Fruit fly (Drosophila melanogaster) whole organism, embryonic: ENCODE measurements around the gene Strip.
A peak's percentile ranks its signal among the peaks of the same experiment; 100 is the strongest.

Source experiments
- CG10147 ChIP-seq: fragments of 200-800 bp; sonication (Bioruptor generic); optimal IDR thresholded peaks from 2 replicates; lab custom pipeline; 2019; ENCODE audit warnings: missing biosample characterization, mild to moderate bottlenecking, missing genetic modification characterization, moderate library complexity
- CG11504 ChIP-seq: fragments of 200-800 bp; sonication (Bioruptor generic); optimal IDR thresholded peaks from 3 replicates; lab custom pipeline; 2019; ENCODE audit warnings: missing biosample characterization, mild to moderate bottlenecking, missing genetic modification characterization, moderate library complexity
- CG1233 ChIP-seq: fragments of 200-800 bp; sonication (Bioruptor generic); optimal IDR thresholded peaks from 4 replicates; lab custom pipeline; 2018; ENCODE audit warnings: missing biosample characterization, mild to moderate bottlenecking, missing genetic modification characterization
- CG12942 ChIP-seq: fragments of 200-800 bp; sonication (Bioruptor generic); optimal IDR thresholded peaks from 3 replicates; lab custom pipeline; 2016; ENCODE audit warnings: missing biosample characterization, missing genetic modification characterization
- CG13296 ChIP-seq: fragments of 200-800 bp; sonication (Bioruptor generic); optimal IDR thresholded peaks from 3 replicates; lab custom pipeline; 2018; ENCODE audit warnings: missing biosample characterization, mild to moderate bottlenecking, missing genetic modification characterization
- CG13424 ChIP-seq: fragments of 200-800 bp; sonication (Bioruptor generic); optimal IDR thresholded peaks from 2 replicates; lab custom pipeline; 2019; ENCODE audit warnings: missing biosample characterization, mild to moderate bottlenecking, missing genetic modification characterization, moderate library complexity
- CG14014 ChIP-seq: fragments of 200-800 bp; sonication (Bioruptor generic); IDR thresholded peaks from 2 replicates; pipeline ENCODE4 v1.3.6; 2022; ENCODE audit warnings: missing biosample characterization, missing genetic modification characterization
- CG1647 ChIP-seq: fragments of 200-800 bp; sonication (Bioruptor generic); optimal IDR thresholded peaks from 3 replicates; lab custom pipeline; 2016; ENCODE audit warnings: missing biosample characterization, missing genetic modification characterization
- CG2202 ChIP-seq: fragments of 200-800 bp; sonication (Bioruptor generic); optimal IDR thresholded peaks from 2 replicates; lab custom pipeline; 2018; ENCODE audit warnings: missing biosample characterization, mild to moderate bottlenecking, missing genetic modification characterization
- CG30431 ChIP-seq: fragments of 200-800 bp; sonication (Bioruptor generic); optimal IDR thresholded peaks from 2 replicates; lab custom pipeline; 2017; ENCODE audit warnings: missing biosample characterization, missing genetic modification characterization
- CG32532 ChIP-seq: fragments of 200-800 bp; sonication (Bioruptor generic); IDR thresholded peaks from 2 replicates; pipeline ENCODE4 v1.3.6; 2022; ENCODE audit warnings: missing biosample characterization, missing genetic modification characterization
- CG32772 ChIP-seq: fragments of 200-800 bp; sonication (Bioruptor generic); IDR thresholded peaks from 2 replicates; pipeline ENCODE4 v1.3.6; 2022; ENCODE audit warnings: missing biosample characterization, missing genetic modification characterization
- CG33213 ChIP-seq: fragments of 200-800 bp; sonication (Bioruptor generic); optimal IDR thresholded peaks from 3 replicates; lab custom pipeline; 2016; ENCODE audit warnings: missing biosample characterization, missing genetic modification characterization
- CG6272 ChIP-seq: fragments of 200-800 bp; sonication (Bioruptor generic); IDR thresholded peaks from 2 replicates; pipeline ENCODE4 v1.3.6; 2022; ENCODE audit warnings: missing biosample characterization, missing genetic modification characterization
- CG6683 ChIP-seq: fragments of 200-800 bp; sonication (Bioruptor generic); optimal IDR thresholded peaks from 2 replicates; lab custom pipeline; 2017; ENCODE audit warnings: missing biosample characterization, mild to moderate bottlenecking, missing genetic modification characterization, missing genetic modification reagents
- CG7357 ChIP-seq: fragments of 200-800 bp; sonication (Bioruptor generic); IDR thresholded peaks from 3 replicates; pipeline ENCODE4 v1.3.6; 2022; ENCODE audit warnings: missing biosample characterization, missing genetic modification characterization
- CG7839 ChIP-seq: fragments of 200-800 bp; sonication (Bioruptor generic); optimal IDR thresholded peaks from 3 replicates; lab custom pipeline; 2018; ENCODE audit warnings: missing biosample characterization, mild to moderate bottlenecking, missing genetic modification characterization, moderate library complexity
- CG8944 ChIP-seq: fragments of 200-800 bp; sonication (Bioruptor generic); optimal IDR thresholded peaks from 3 replicates; lab custom pipeline; 2016; ENCODE audit warnings: missing biosample characterization, missing genetic modification characterization
- Camta ChIP-seq: fragments of 200-800 bp; sonication (Bioruptor generic); optimal IDR thresholded peaks from 2 replicates; lab custom pipeline; 2016; ENCODE audit warnings: missing biosample characterization, missing genetic modification characterization
- Chrac-16 ChIP-seq: fragments of 200-800 bp; sonication (Bioruptor generic); optimal IDR thresholded peaks from 3 replicates; lab custom pipeline; 2016; ENCODE audit warnings: missing biosample characterization, missing genetic modification characterization
- Deaf1 ChIP-seq: fragments of 200-800 bp; optimal IDR thresholded peaks from 3 replicates; lab custom pipeline; 2019; ENCODE audit warnings: missing biosample characterization, mild to moderate bottlenecking, missing genetic modification characterization, moderate library complexity
- Dek ChIP-seq: fragments of 200-800 bp; sonication (Bioruptor generic); optimal IDR thresholded peaks from 3 replicates; lab custom pipeline; 2019; ENCODE audit warnings: missing biosample characterization, mild to moderate bottlenecking, missing genetic modification characterization, moderate library complexity
- Dp ChIP-seq: fragments of 200-800 bp; sonication (Bioruptor generic); optimal IDR thresholded peaks from 2 replicates; lab custom pipeline; 2018; ENCODE audit warnings: missing biosample characterization, mild to moderate bottlenecking, missing genetic modification characterization, moderate library complexity
- HLH3B ChIP-seq: fragments of 200-800 bp; sonication (Bioruptor generic); IDR thresholded peaks from 2 replicates; pipeline ENCODE4 v1.3.6; 2022; ENCODE audit warnings: missing biosample characterization, missing genetic modification characterization
- Hey ChIP-seq: fragments of 200-800 bp; sonication (Bioruptor generic); optimal IDR thresholded peaks from 3 replicates; lab custom pipeline; 2018; ENCODE audit warnings: missing biosample characterization, mild to moderate bottlenecking, missing genetic modification characterization
- HmgZ ChIP-seq: fragments of 200-800 bp; sonication (Bioruptor generic); optimal IDR thresholded peaks from 2 replicates; lab custom pipeline; 2018; ENCODE audit warnings: missing biosample characterization, mild to moderate bottlenecking, missing genetic modification characterization
- Lhr ChIP-seq: fragments of 200-800 bp; sonication (Bioruptor generic); optimal IDR thresholded peaks from 3 replicates; lab custom pipeline; 2017; ENCODE audit warnings: mild to moderate bottlenecking, missing biosample characterization, missing genetic modification reagents, missing genetic modification characterization
- Meics ChIP-seq: fragments of 200-800 bp; sonication (Bioruptor generic); optimal IDR thresholded peaks from 2 replicates; lab custom pipeline; 2017; ENCODE audit warnings: missing biosample characterization, mild to moderate bottlenecking, missing genetic modification characterization
- Opbp ChIP-seq: fragments of 200-800 bp; sonication (Bioruptor generic); IDR thresholded peaks from 3 replicates; pipeline ENCODE4 v1.3.6; 2022; ENCODE audit warnings: missing biosample characterization, missing genetic modification characterization; ENCODE audit not compliant: partially characterized antibody
- bsh ChIP-seq, 2 experiments: fragments of 200-800 bp; sonication (Bioruptor generic); optimal IDR thresholded peaks; 2 replicates each; lab custom pipeline; 2017 to 2018; ENCODE audit warnings: mild to moderate bottlenecking in 2 of 2, missing biosample characterization in 2 of 2, missing genetic modification characterization in 2 of 2, moderate library complexity in 1 of 2
- cas ChIP-seq: fragments of 200-800 bp; sonication (Bioruptor generic); IDR thresholded peaks from 2 replicates; pipeline ENCODE4 v1.3.6; 2022; ENCODE audit warnings: missing biosample characterization, missing genetic modification characterization
- chm ChIP-seq: fragments of 200-800 bp; sonication (Bioruptor generic); IDR thresholded peaks from 2 replicates; pipeline ENCODE4 v1.3.6; 2022; ENCODE audit warnings: missing biosample characterization, missing genetic modification characterization
- crol ChIP-seq: fragments of 200-800 bp; sonication (Bioruptor generic); IDR thresholded peaks from 2 replicates; pipeline ENCODE4 v1.3.6; 2022; ENCODE audit warnings: missing biosample characterization, missing genetic modification characterization
- danr ChIP-seq: fragments of 200-800 bp; sonication (Bioruptor generic); IDR thresholded peaks from 2 replicates; pipeline ENCODE4 v1.3.6; 2022; ENCODE audit warnings: missing biosample characterization, missing genetic modification characterization
- esg ChIP-seq: fragments of 200-800 bp; sonication (Bioruptor generic); conservative IDR thresholded peaks from 2 replicates; pipeline ENCODE4 v1.3.6; 2022; ENCODE audit warnings: missing biosample characterization, missing genetic modification characterization
- gcm ChIP-seq: fragments of 200-800 bp; sonication (Bioruptor generic); optimal IDR thresholded peaks from 2 replicates; lab custom pipeline; 2019; ENCODE audit warnings: missing biosample characterization, mild to moderate bottlenecking, missing genetic modification characterization, moderate library complexity
- grau ChIP-seq: fragments of 200-800 bp; optimal IDR thresholded peaks from 3 replicates; lab custom pipeline; 2019; ENCODE audit warnings: missing biosample characterization, mild to moderate bottlenecking, missing genetic modification characterization, moderate library complexity
- hth ChIP-seq: fragments of >200 bp; optimal IDR thresholded peaks from 2 replicates; lab custom pipeline; 2017; ENCODE audit warnings: inconsistent platforms
- ind ChIP-seq: fragments of 200-800 bp; sonication (Bioruptor generic); optimal IDR thresholded peaks from 3 replicates; lab custom pipeline; 2016; ENCODE audit warnings: missing biosample characterization, missing genetic modification characterization
- klu ChIP-seq: fragments of 200-800 bp; sonication (Bioruptor generic); IDR thresholded peaks from 2 replicates; pipeline ENCODE4 v1.3.6; 2022; ENCODE audit warnings: missing biosample characterization, missing genetic modification characterization
- knrl ChIP-seq: fragments of 200-800 bp; sonication (Bioruptor generic); IDR thresholded peaks from 3 replicates; pipeline ENCODE4 v1.3.6; 2022; ENCODE audit warnings: missing biosample characterization, missing genetic modification characterization; ENCODE audit not compliant: partially characterized antibody
- odd ChIP-seq: fragments of 200-800 bp; sonication (Bioruptor generic); optimal IDR thresholded peaks from 2 replicates; lab custom pipeline; 2017; ENCODE audit warnings: missing biosample characterization, mild to moderate bottlenecking, missing genetic modification characterization
- org-1 ChIP-seq: fragments of 200-800 bp; sonication (Bioruptor generic); optimal IDR thresholded peaks from 2 replicates; lab custom pipeline; 2017; ENCODE audit warnings: missing biosample characterization, missing genetic modification characterization
- phol ChIP-seq: fragments of 200-800 bp; sonication (Bioruptor generic); optimal IDR thresholded peaks from 3 replicates; lab custom pipeline; 2018; ENCODE audit warnings: missing biosample characterization, mild to moderate bottlenecking, missing genetic modification characterization, moderate library complexity
- pnt ChIP-seq: fragments of 200-800 bp; sonication (Bioruptor generic); optimal IDR thresholded peaks from 3 replicates; lab custom pipeline; 2016; ENCODE audit warnings: missing biosample characterization, missing genetic modification characterization
- prd ChIP-seq, 3 experiments: fragments of >200 bp in 2 of 3; fragments of 200-800 bp in 1 of 3; sonication (Bioruptor generic) in 1 of 3; optimal IDR thresholded peaks in 2 of 3; IDR thresholded peaks in 1 of 3; 2 replicates in 2 of 3; 3 replicates in 1 of 3; pipeline versions ENCODE4 v1.3.6 to Lab custom; 2017 to 2022; ENCODE audit warnings: missing biosample characterization in 1 of 3, missing genetic modification characterization in 1 of 3
- schlank ChIP-seq: fragments of 200-800 bp; sonication (Bioruptor generic); optimal IDR thresholded peaks from 2 replicates; lab custom pipeline; 2018; ENCODE audit warnings: missing biosample characterization, mild to moderate bottlenecking, missing genetic modification characterization
- sens-2 ChIP-seq: fragments of 200-800 bp; sonication (Bioruptor generic); IDR thresholded peaks from 2 replicates; pipeline ENCODE4 v1.3.6; 2022; ENCODE audit warnings: missing biosample characterization, missing genetic modification characterization
- slp2 ChIP-seq: fragments of 200-800 bp; sonication (Bioruptor generic); optimal IDR thresholded peaks from 2 replicates; lab custom pipeline; 2016; ENCODE audit warnings: missing biosample characterization, missing genetic modification characterization
- stwl ChIP-seq: fragments of 200-800 bp; sonication (Bioruptor generic); optimal IDR thresholded peaks from 3 replicates; lab custom pipeline; 2018; ENCODE audit warnings: missing biosample characterization, mild to moderate bottlenecking, missing genetic modification characterization, moderate library complexity
- z ChIP-seq: fragments of 200-800 bp; sonication (Bioruptor generic); IDR thresholded peaks from 3 replicates; pipeline ENCODE4 v1.3.6; 2022; ENCODE audit warnings: missing biosample characterization, missing genetic modification characterization

The Strip gene

dm6 chr3L:3377965-3378292, 49.3 kb upstream of the Strip start, which contains the start of gene Ids (continued):
- peak; percentile 20; the same call in 1 of the 3 replicates for TF ChIP-seq z
- peak; percentile 16 for TF ChIP-seq CG6683 (GFP tag; lab: Kevin White, UChicago)
- peak; percentile 23 for TF ChIP-seq Deaf1 (tag; lab: Kevin White, UChicago)
- TF ChIP-seq cas (GFP tag; lab: Robert Waterston, UW), result peak; percentile 58; the same call in 1 of the 2 replicates
- no peak for TF ChIP-seq hth (lab: Kevin White, UChicago)
- TF ChIP-seq sens-2 (GFP tag; lab: Robert Waterston, UW), result no peak
- TF ChIP-seq CG7839 (tag; lab: Kevin White, UChicago), result peak; percentile 78
- TF ChIP-seq HLH3B, result peak; percentile 83
- peak; percentile 58 for TF ChIP-seq Chrac-16 (GFP tag; lab: Kevin White, UChicago)
- TF ChIP-seq pnt (GFP tag; lab: Kevin White, UChicago), result peak; percentile 4
- no peak for TF ChIP-seq Opbp (GFP tag; lab: Robert Waterston, UW)
- peak; percentile 28 for TF ChIP-seq CG10147 (GFP tag; lab: Kevin White, UChicago)
- peak; percentile 44 for TF ChIP-seq CG30431 (GFP tag; lab: Kevin White, UChicago)
- TF ChIP-seq CG32772 (GFP tag; lab: Robert Waterston, UW), result peak; percentile 65
- TF ChIP-seq CG32532, result peak; percentile 80
- peak; percentile 40; the same call in 1 of the 3 replicates for TF ChIP-seq CG7357 (GFP tag; lab: Robert Waterston, UW)
- peak; percentile 10 for TF ChIP-seq CG1647
- TF ChIP-seq CG12942, result peak; percentile 45
- peak; percentile 71 for TF ChIP-seq Dek (tag; lab: Kevin White, UChicago)
- peak; percentile 56 for TF ChIP-seq ind (GFP tag; lab: Kevin White, UChicago)
- TF ChIP-seq CG2202, result peak; percentile 10
- peak; percentile 41 for TF ChIP-seq HmgZ (tag; lab: Kevin White, UChicago)
- peak; percentile 58 for TF ChIP-seq org-1 (GFP tag; lab: Kevin White, UChicago)
- peak; percentile 45 for TF ChIP-seq Camta
- peak; percentile 24 for TF ChIP-seq Lhr (GFP tag; lab: Kevin White, UChicago)
- TF ChIP-seq odd, result peak; percentile 60
- no peak for TF ChIP-seq stwl (tag; lab: Kevin White, UChicago)
- TF ChIP-seq Dp, result no peak
- peak; percentile 41; the same call in 1 of the 2 replicates for TF ChIP-seq crol (GFP tag; lab: Robert Waterston, UW)
- TF ChIP-seq CG6272 (GFP tag; lab: Robert Waterston, UW), result peak; percentile 39; the same call in 1 of the 2 replicates
- peak; percentile 73 for TF ChIP-seq esg
- TF ChIP-seq CG13296 (GFP tag; lab: Kevin White, UChicago), result peak; percentile 63
- peak; percentile 76 for TF ChIP-seq Meics (GFP tag; lab: Kevin White, UChicago)
- TF ChIP-seq prd (optimal IDR thresholded peaks at IDR 0.05; lab: Kevin White, UChicago), result no peak
- TF ChIP-seq prd (GFP tag; IDR thresholded peaks at IDR 0.05; lab: Robert Waterston, UW), result peak; percentile 84
- peak; percentile 75 for TF ChIP-seq CG14014 (GFP tag; lab: Robert Waterston, UW)
- peak; percentile 58; the same call in 1 of the 2 replicates for TF ChIP-seq klu (GFP tag; lab: Robert Waterston, UW)
- TF ChIP-seq bsh (GFP tag; optimal IDR thresholded peaks at IDR 0.05; lab: Kevin White, UChicago), result peak; percentile 7 to 77
- peak; percentile 58 for TF ChIP-seq gcm
- peak; percentile 26 for TF ChIP-seq schlank (tag; lab: Kevin White, UChicago)
- peak; percentile 23 for TF ChIP-seq slp2
- TF ChIP-seq Hey (tag; lab: Kevin White, UChicago), result no peak
- TF ChIP-seq grau, result peak; percentile 47
- TF ChIP-seq danr (GFP tag; lab: Robert Waterston, UW), result peak; percentile 57
- peak; percentile 58 for TF ChIP-seq CG13424 (tag; lab: Kevin White, UChicago)
- TF ChIP-seq CG8944, result no peak
- peak; percentile 79 for TF ChIP-seq chm (GFP tag; lab: Robert Waterston, UW)
- peak; percentile 20 for TF ChIP-seq CG1233
- peak; percentile 80 for TF ChIP-seq CG11504 (tag; lab: Kevin White, UChicago)
- TF ChIP-seq knrl (GFP tag; lab: Robert Waterston, UW), result no peak
- TF ChIP-seq CG33213 (GFP tag; lab: Kevin White, UChicago), result peak; percentile 10
- peak; percentile 65 for TF ChIP-seq phol (tag; lab: Kevin White, UChicago)
